Worm (Caenorhabditis elegans) whole organism, mixed stage, embryonic: ENCODE data around the gene Y50D4A.10.

Experiments
- M03D4.4 ChIP-seq: sonication (generic microtip); optimal IDR thresholded peaks from 2 replicates; lab custom pipeline; 2017; ENCODE audit warnings: mild to moderate bottlenecking, missing genetic modification characterization, missing compliant biosample characterization
- ceh-43 ChIP-seq: fragments of 200-800 bp; sonication (Bioruptor generic); optimal IDR thresholded peaks from 2 replicates; lab custom pipeline; 2018; ENCODE audit warnings: mild to moderate bottlenecking, missing genetic modification characterization, moderate library complexity, missing compliant biosample characterization
- ceh-83 ChIP-seq: fragments of 200-800 bp; sonication (Bioruptor generic); optimal IDR thresholded peaks from 2 replicates; lab custom pipeline; 2018; ENCODE audit warnings: mild to moderate bottlenecking, missing genetic modification characterization, missing compliant biosample characterization
- ces-1 ChIP-seq: fragments of 150-350 bp; optimal IDR thresholded peaks from 2 replicates; lab custom pipeline; 2014; ENCODE audit warnings: missing biosample characterization, missing genetic modification reagents, missing genetic modification characterization
- cnd-1 ChIP-seq: fragments of 200-800 bp; sonication (Bioruptor generic); optimal IDR thresholded peaks from 2 replicates; lab custom pipeline; 2018; ENCODE audit warnings: mild to moderate bottlenecking, missing genetic modification characterization, missing compliant biosample characterization
- drap-1 ChIP-seq: fragments of 200-800 bp; sonication (Bioruptor generic); optimal IDR thresholded peaks from 3 replicates; lab custom pipeline; 2018; ENCODE audit warnings: mild to moderate bottlenecking, missing genetic modification characterization, missing compliant biosample characterization
- elt-1 ChIP-seq: sonication (generic microtip); optimal IDR thresholded peaks from 2 replicates; lab custom pipeline; 2017; ENCODE audit warnings: missing genetic modification characterization, mild to moderate bottlenecking, missing compliant biosample characterization, antibody characterized with exemption, moderate library complexity, borderline replicate concordance; ENCODE audit not compliant: insufficient read depth
- elt-3 ChIP-seq: fragments of 150-350 bp; optimal IDR thresholded peaks from 2 replicates; lab custom pipeline; 2014; ENCODE audit warnings: missing biosample characterization, missing genetic modification characterization
- flh-1 ChIP-seq: fragments of 200-800 bp; sonication (Bioruptor generic); optimal IDR thresholded peaks from 2 replicates; lab custom pipeline; 2018; ENCODE audit warnings: mild to moderate bottlenecking, missing genetic modification characterization, moderate library complexity, missing compliant biosample characterization
- ham-2 ChIP-seq: fragments of 200-800 bp; sonication (Bioruptor generic); optimal IDR thresholded peaks from 2 replicates; lab custom pipeline; 2018; ENCODE audit warnings: mild to moderate bottlenecking, missing genetic modification characterization, missing compliant biosample characterization
- hlh-1 ChIP-seq: fragments of 150-350 bp; optimal IDR thresholded peaks from 2 replicates; lab custom pipeline; 2014; ENCODE audit warnings: missing biosample characterization, missing genetic modification reagents, missing genetic modification characterization
- lin-13 ChIP-seq: fragments of 150-350 bp; optimal IDR thresholded peaks from 2 replicates; lab custom pipeline; 2014; ENCODE audit warnings: missing biosample characterization, missing genetic modification characterization
- lin-32 ChIP-seq: fragments of 200-800 bp; sonication (Bioruptor generic); optimal IDR thresholded peaks from 2 replicates; lab custom pipeline; 2018; ENCODE audit warnings: mild to moderate bottlenecking, missing genetic modification characterization, missing compliant biosample characterization
- lsy-2 ChIP-seq: fragments of 150-350 bp; optimal IDR thresholded peaks from 2 replicates; lab custom pipeline; 2014; ENCODE audit warnings: missing biosample characterization, missing genetic modification characterization
- mab-5 ChIP-seq: fragments of 150-350 bp; optimal IDR thresholded peaks from 2 replicates; lab custom pipeline; 2014; ENCODE audit warnings: missing biosample characterization, missing genetic modification characterization
- mep-1 ChIP-seq: fragments of 150-350 bp; optimal IDR thresholded peaks from 2 replicates; lab custom pipeline; 2017; ENCODE audit warnings: missing biosample characterization, missing genetic modification reagents, missing genetic modification characterization, inconsistent platforms
- mls-2 ChIP-seq: sonication (generic microtip); optimal IDR thresholded peaks from 2 replicates; lab custom pipeline; 2016; ENCODE audit warnings: mild to moderate bottlenecking, missing genetic modification characterization, moderate library complexity, missing compliant biosample characterization
- nhr-12 ChIP-seq: fragments of 150-350 bp; optimal IDR thresholded peaks from 2 replicates; lab custom pipeline; 2014; ENCODE audit warnings: missing biosample characterization, missing genetic modification characterization
- nhr-2 ChIP-seq: fragments of 150-350 bp; optimal IDR thresholded peaks from 2 replicates; lab custom pipeline; 2014; ENCODE audit warnings: missing biosample characterization, missing genetic modification characterization
- nhr-237 ChIP-seq: fragments of 150-350 bp; optimal IDR thresholded peaks from 2 replicates; lab custom pipeline; 2014; ENCODE audit warnings: missing biosample characterization, missing genetic modification characterization
- nhr-28 ChIP-seq: fragments of 150-350 bp; optimal IDR thresholded peaks from 2 replicates; lab custom pipeline; 2014; ENCODE audit warnings: missing biosample characterization, missing genetic modification characterization
- nhr-76 ChIP-seq: sonication (generic microtip); optimal IDR thresholded peaks from 2 replicates; lab custom pipeline; 2017; ENCODE audit warnings: missing biosample characterization, missing genetic modification characterization
- pha-4 ChIP-seq: fragments of 150-350 bp; optimal IDR thresholded peaks from 2 replicates; lab custom pipeline; 2018; ENCODE audit warnings: missing biosample characterization, missing genetic modification reagents, missing genetic modification characterization
- sptf-1 ChIP-seq: sonication (generic microtip); optimal IDR thresholded peaks from 2 replicates; lab custom pipeline; 2017; ENCODE audit warnings: mild to moderate bottlenecking, missing genetic modification characterization, moderate library complexity, missing compliant biosample characterization
- tbx-8 ChIP-seq: fragments of 200-800 bp; sonication (Bioruptor generic); optimal IDR thresholded peaks from 2 replicates; lab custom pipeline; 2018; ENCODE audit warnings: mild to moderate bottlenecking, missing genetic modification characterization, moderate library complexity, missing compliant biosample characterization
- unc-39 ChIP-seq: fragments of 150-350 bp; optimal IDR thresholded peaks from 2 replicates; lab custom pipeline; 2014; ENCODE audit warnings: missing biosample characterization, missing genetic modification characterization
- unc-62 ChIP-seq: fragments of 150-350 bp; optimal IDR thresholded peaks from 2 replicates; lab custom pipeline; 2014; ENCODE audit warnings: missing biosample characterization, missing genetic modification reagents, missing genetic modification characterization
- zip-8 ChIP-seq: fragments of 150-350 bp; optimal IDR thresholded peaks from 2 replicates; lab custom pipeline; 2014; ENCODE audit warnings: missing biosample characterization, missing genetic modification characterization

The Y50D4A.10 gene

ce11 chrV:1262036-1262435 lies 41.7 kb upstream of the Y50D4A.10 start:
- TF ChIP-seq elt-3 (tag; lab: Kevin White, UChicago) (no peak), tbx-8 (no peak), mep-1 (tag; lab: Kevin White, UChicago) (no peak), nhr-12 (tag; lab: Kevin White, UChicago) (no peak), nhr-28 (no peak), sptf-1 (no peak), mls-2 (no peak), ceh-83 (GFP tag; lab: Kevin White, UChicago) (no peak), ceh-43 (no peak), drap-1 (GFP tag; lab: Kevin White, UChicago) (no peak), unc-39 (tag; lab: Kevin White, UChicago) (no peak), M03D4.4 (no peak), cnd-1 (tag; lab: Kevin White, UChicago) (no peak), mab-5 (tag; lab: Kevin White, UChicago) (no peak)
- TF ChIP-seq, all 35 proteins: peak for 0

- TF ChIP-seq mls-2, result no peak
- no peak for TF ChIP-seq nhr-28
- no peak for TF ChIP-seq unc-39 (tag; lab: Kevin White, UChicago)
- no peak for TF ChIP-seq ces-1
- no peak for TF ChIP-seq nhr-237 (tag; lab: Kevin White, UChicago)
- no peak for TF ChIP-seq ceh-83 (GFP tag; lab: Kevin White, UChicago)
- no peak for TF ChIP-seq elt-3 (tag; lab: Kevin White, UChicago)
- no peak for TF ChIP-seq lsy-2
- TF ChIP-seq nhr-76, result no peak
- TF ChIP-seq nhr-2 (tag; lab: Kevin White, UChicago), result no peak
- TF ChIP-seq pha-4, result no peak
- TF ChIP-seq unc-62 (GFP tag; lab: Kevin White, UChicago), result no peak
- TF ChIP-seq tbx-8, result no peak
- TF ChIP-seq mab-5 (tag; lab: Kevin White, UChicago), result no peak
- no peak for TF ChIP-seq flh-1 (GFP tag; lab: Kevin White, UChicago)
- no peak for TF ChIP-seq ham-2 (GFP tag; lab: Kevin White, UChicago)
Observed at ce11 chrV:1260042-1260441, 39.7 kb upstream of the Y50D4A.10 start, which contains the start of gene C39F7.1. Gene C39F7.1 (plus strand): TSS chrV:1260342.

- no peak for TF ChIP-seq ceh-83 (GFP tag; lab: Kevin White, UChicago)
- peak; percentile 97 for TF ChIP-seq ces-1
Observed at ce11 chrV:1252794-1253193, 32.4 kb upstream of the Y50D4A.10 start.

- TF ChIP-seq nhr-2 (tag; lab: Kevin White, UChicago), result peak; percentile 94
- TF ChIP-seq ces-1, result peak; percentile 97
- TF ChIP-seq flh-1 (GFP tag; lab: Kevin White, UChicago), result no peak
- peak; percentile 2 for TF ChIP-seq cnd-1 (tag; lab: Kevin White, UChicago)
- TF ChIP-seq unc-39 (tag; lab: Kevin White, UChicago), result peak; percentile 14
- TF ChIP-seq zip-8 (tag; lab: Kevin White, UChicago), result peak; percentile 98
- TF ChIP-seq elt-1 (tag; lab: Kevin White, UChicago), result no peak
Observed at ce11 chrV:1244021-1244708, 23.8 kb upstream of the Y50D4A.10 start.

ce11 chrV:1243011-1243410 lies 22.6 kb upstream of the Y50D4A.10 start:
- TF ChIP-seq nhr-28, result no peak
- peak; percentile 41 for TF ChIP-seq hlh-1 (tag; lab: Kevin White, UChicago)

ce11 chrV:1242432-1242831 lies 22.1 kb upstream of the Y50D4A.10 start:
- TF ChIP-seq lin-32 (GFP tag; lab: Kevin White, UChicago) (no peak), ham-2 (GFP tag; lab: Kevin White, UChicago) (peak; percentile 19), lin-13 (no peak)
